Worm (Caenorhabditis elegans): ENCODE data around the gene F14H8.8.

DNA sequence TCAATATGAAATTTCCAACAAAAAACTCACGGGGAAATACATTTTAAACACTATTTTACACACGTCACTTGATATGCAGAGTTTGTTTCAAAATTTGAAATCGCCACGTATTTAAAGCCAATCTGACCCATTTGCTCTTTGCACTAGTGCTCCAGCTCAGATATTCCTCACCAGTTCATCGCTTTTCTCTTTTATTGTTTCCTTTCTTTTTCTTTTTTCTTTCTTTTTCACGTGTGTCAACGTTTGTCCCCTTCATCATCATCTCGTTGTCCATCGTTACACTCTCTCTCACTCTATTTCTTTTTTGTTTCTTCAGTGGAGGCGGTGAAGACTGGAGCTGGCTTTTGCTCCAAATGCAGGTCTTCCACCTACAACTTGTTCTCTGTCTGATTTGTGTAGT is 44.7 kb upstream of the F14H8.8 start, which contains the start of gene F02D8.4:
- TF ChIP-seq ref-2 (tag; optimal IDR thresholded peaks at IDR 0.05) (no peak), hlh-13 (GFP tag; optimal IDR thresholded peaks at IDR 0.05) (no peak), pqm-1 (tag; optimal IDR thresholded peaks at IDR 0.05) (no peak)

Measured in whole organism, late embryonic.